Worm (Caenorhabditis elegans) whole organism, L4 larva: ENCODE results near the gene affl-2.

Experiments
- D1046.2 ChIP-seq: fragments of 200-800 bp; sonication (Bioruptor generic); IDR thresholded peaks from 2 replicates; pipeline ENCODE4 v1.3.6; 2022; ENCODE audit warnings: missing genetic modification characterization, missing compliant biosample characterization
- F26F4.8 ChIP-seq: fragments of 200-800 bp; sonication (Bioruptor generic); conservative IDR thresholded peaks from 2 replicates; pipeline ENCODE4 v1.3.6; 2022; ENCODE audit warnings: missing genetic modification characterization, missing compliant biosample characterization
- F49E8.2 ChIP-seq: sonication (generic microtip); optimal IDR thresholded peaks from 2 replicates; lab custom pipeline; 2016; ENCODE audit warnings: missing compliant biosample characterization, mild to moderate bottlenecking, missing genetic modification characterization, borderline replicate concordance
- T20F7.1 ChIP-seq: fragments of 200-800 bp; sonication (Bioruptor generic); optimal IDR thresholded peaks from 2 replicates; lab custom pipeline; 2018; ENCODE audit warnings: mild to moderate bottlenecking, missing genetic modification characterization, missing compliant biosample characterization
- Y48G9A.11 ChIP-seq: fragments of 200-800 bp; sonication (Bioruptor generic); IDR thresholded peaks from 2 replicates; pipeline ENCODE4 v1.3.6; 2022; ENCODE audit warnings: missing genetic modification reagents, missing genetic modification characterization, missing compliant biosample characterization
- ZK337.2 ChIP-seq: fragments of 200-800 bp; sonication (Bioruptor generic); IDR thresholded peaks from 2 replicates; pipeline ENCODE4 v1.3.6; 2022; ENCODE audit warnings: missing genetic modification reagents, missing genetic modification characterization, missing compliant biosample characterization
- ZK546.5 ChIP-seq, 2 experiments: sonication (generic microtip); optimal IDR thresholded peaks; 2 replicates each; lab custom pipeline; 2017; ENCODE audit warnings: missing biosample characterization in 2 of 2, missing genetic modification characterization in 2 of 2
- aha-1 ChIP-seq: fragments of 150-350 bp; peaks from one replicate; lab custom pipeline; 2014; ENCODE audit warnings: missing biosample characterization, missing genetic modification characterization
- arid-1 ChIP-seq: fragments of 200-800 bp; sonication (Bioruptor generic); conservative IDR thresholded peaks from 2 replicates; pipeline ENCODE4 v1.3.6; 2022; ENCODE audit warnings: missing genetic modification reagents, missing genetic modification characterization, missing compliant biosample characterization
- ceh-20 ChIP-seq: fragments of 200-800 bp; sonication (Bioruptor generic); IDR thresholded peaks from 2 replicates; pipeline ENCODE4 v1.3.6; 2022; ENCODE audit warnings: missing genetic modification reagents, missing genetic modification characterization, missing compliant biosample characterization
- ceh-28 ChIP-seq: fragments of 150-350 bp; optimal IDR thresholded peaks from 2 replicates; lab custom pipeline; 2014; ENCODE audit warnings: missing biosample characterization, missing genetic modification reagents, missing genetic modification characterization
- daf-16 ChIP-seq, 3 experiments: sonication (generic microtip); optimal IDR thresholded peaks; 2 replicates each; lab custom pipeline; 2016 to 2017; ENCODE audit warnings: missing genetic modification characterization in 3 of 3, missing genetic modification reagents in 3 of 3, mild to moderate bottlenecking in 2 of 3, missing compliant biosample characterization in 2 of 3, missing biosample characterization in 1 of 3, moderate library complexity in 1 of 3
- daf-8 ChIP-seq: fragments of 200-800 bp; sonication (Bioruptor generic); IDR thresholded peaks from 2 replicates; pipeline ENCODE4 v1.3.6; 2022; ENCODE audit warnings: missing genetic modification characterization, missing compliant biosample characterization
- dmd-9 ChIP-seq: fragments of 200-800 bp; sonication (Bioruptor generic); IDR thresholded peaks from 2 replicates; pipeline ENCODE4 v1.3.6; 2022; ENCODE audit warnings: missing genetic modification reagents, missing genetic modification characterization, missing compliant biosample characterization
- fkh-10 ChIP-seq: fragments of 150-350 bp; optimal IDR thresholded peaks from 2 replicates; lab custom pipeline; 2014; ENCODE audit warnings: missing biosample characterization, missing genetic modification reagents, missing genetic modification characterization
- fos-1 ChIP-seq: fragments of 150-350 bp; optimal IDR thresholded peaks from 2 replicates; lab custom pipeline; 2014; ENCODE audit warnings: missing biosample characterization, missing genetic modification characterization
- gei-8 ChIP-seq: fragments of 200-800 bp; sonication (Bioruptor generic); optimal IDR thresholded peaks from 2 replicates; lab custom pipeline; 2018; ENCODE audit warnings: mild to moderate bottlenecking, missing genetic modification characterization, missing compliant biosample characterization
- hif-1 ChIP-seq, 2 experiments: sonication (generic microtip); optimal IDR thresholded peaks; 2 replicates each; lab custom pipeline; 2016 to 2017; ENCODE audit warnings: missing compliant biosample characterization in 2 of 2, missing genetic modification characterization in 2 of 2, missing genetic modification reagents in 2 of 2, missing genotype in 2 of 2, mild to moderate bottlenecking in 1 of 2
- hmg-1.1 ChIP-seq: fragments of 200-800 bp; sonication (Bioruptor generic); IDR thresholded peaks from 2 replicates; pipeline ENCODE4 v1.3.6; 2022; ENCODE audit warnings: missing genetic modification reagents, missing genetic modification characterization, missing compliant biosample characterization
- lim-7 ChIP-seq: fragments of 200-800 bp; sonication (Bioruptor generic); IDR thresholded peaks from 2 replicates; pipeline ENCODE4 v1.3.6; 2022; ENCODE audit warnings: missing genetic modification characterization, missing compliant biosample characterization
- lin-1 ChIP-seq: fragments of 200-800 bp; sonication (Bioruptor generic); IDR thresholded peaks from 2 replicates; pipeline ENCODE4 v1.3.6; 2022; ENCODE audit warnings: missing genetic modification reagents, missing genetic modification characterization, missing compliant biosample characterization
- lin-38 ChIP-seq: fragments of 200-800 bp; sonication (Bioruptor generic); IDR thresholded peaks from 2 replicates; pipeline ENCODE4 v1.3.6; 2022; ENCODE audit warnings: missing genetic modification reagents, missing genetic modification characterization, missing compliant biosample characterization
- lin-39 ChIP-seq: fragments of 150-350 bp; optimal IDR thresholded peaks from 2 replicates; lab custom pipeline; 2014; ENCODE audit warnings: missing biosample characterization, missing genetic modification reagents, missing genetic modification characterization
- madf-5 ChIP-seq, 2 experiments: fragments of 200-800 bp; sonication (Bioruptor generic); IDR thresholded peaks; 2 replicates each; pipeline ENCODE4 v1.3.6; 2022; ENCODE audit warnings: missing compliant biosample characterization in 2 of 2, missing genetic modification characterization in 2 of 2
- mxl-2 ChIP-seq: fragments of 200-800 bp; sonication (Bioruptor generic); conservative IDR thresholded peaks from 2 replicates; pipeline ENCODE4 v1.3.6; 2022; ENCODE audit warnings: missing genetic modification reagents, missing genetic modification characterization, missing compliant biosample characterization
- nhr-102 ChIP-seq: sonication (generic microtip); optimal IDR thresholded peaks from 2 replicates; lab custom pipeline; 2016; ENCODE audit warnings: mild to moderate bottlenecking, missing genetic modification characterization, moderate library complexity, missing compliant biosample characterization
- nhr-28 ChIP-seq: fragments of 150-350 bp; optimal IDR thresholded peaks from 2 replicates; lab custom pipeline; 2014; ENCODE audit warnings: missing biosample characterization, missing genetic modification characterization
- nhr-42 ChIP-seq: fragments of 200-800 bp; sonication (Bioruptor generic); IDR thresholded peaks from 2 replicates; pipeline ENCODE4 v1.3.6; 2022; ENCODE audit warnings: missing genetic modification characterization, missing compliant biosample characterization
- nhr-76 ChIP-seq: fragments of 150-350 bp; optimal IDR thresholded peaks from 2 replicates; lab custom pipeline; 2014; ENCODE audit warnings: missing biosample characterization, missing genetic modification characterization
- php-3 ChIP-seq: fragments of 200-800 bp; sonication (Bioruptor generic); IDR thresholded peaks from 2 replicates; pipeline ENCODE4 v1.3.6; 2022; ENCODE audit warnings: missing genetic modification reagents, missing genetic modification characterization, missing compliant biosample characterization
- pqm-1 ChIP-seq: sonication (generic microtip); optimal IDR thresholded peaks from 2 replicates; lab custom pipeline; 2017; ENCODE audit warnings: missing biosample characterization, missing genetic modification characterization
- saeg-2 ChIP-seq: fragments of 200-800 bp; sonication (Bioruptor generic); IDR thresholded peaks from 2 replicates; pipeline ENCODE4 v1.3.6; 2022; ENCODE audit warnings: missing genetic modification reagents, missing genetic modification characterization, missing compliant biosample characterization
- spr-1 ChIP-seq: sonication (generic microtip); optimal IDR thresholded peaks from 2 replicates; lab custom pipeline; 2016; ENCODE audit warnings: mild to moderate bottlenecking, missing genetic modification characterization, missing compliant biosample characterization
- tag-97 ChIP-seq: fragments of 200-800 bp; sonication (Bioruptor generic); IDR thresholded peaks from 2 replicates; pipeline ENCODE4 v1.3.6; 2022; ENCODE audit warnings: missing genetic modification characterization, missing compliant biosample characterization
- tra-1 ChIP-seq: fragments of 200-800 bp; sonication (Bioruptor generic); IDR thresholded peaks from 2 replicates; pipeline ENCODE4 v1.3.6; 2022; ENCODE audit warnings: missing genetic modification reagents, missing genetic modification characterization, missing compliant biosample characterization
- unc-130 ChIP-seq: sonication (generic microtip); optimal IDR thresholded peaks from 2 replicates; lab custom pipeline; 2016; ENCODE audit warnings: missing genetic modification reagents, missing genetic modification characterization, missing compliant biosample characterization
- ztf-7 ChIP-seq: fragments of 150-350 bp; optimal IDR thresholded peaks from 2 replicates; lab custom pipeline; 2014; ENCODE audit warnings: missing biosample characterization, missing genetic modification characterization

The affl-2 gene

ce11 chrIII:415331-415775 is 19.3 kb upstream of the affl-2 start:
- TF ChIP-seq nhr-42 (GFP tag; lab: Robert Waterston, UW) (peak; percentile 64), dmd-9 (peak; percentile 73; the same call in 1 of the 2 replicates), php-3 (peak; percentile 75; the same call in 1 of the 2 replicates), Y48G9A.11 (GFP tag; lab: Robert Waterston, UW) (peak; percentile 66; the same call in 1 of the 2 replicates), mxl-2 (GFP tag; lab: Robert Waterston, UW) (peak; percentile 42; the same call in 1 of the 2 replicates), arid-1 (peak; percentile 59; the same call in 1 of the 2 replicates), daf-8 (GFP tag; lab: Robert Waterston, UW) (peak; percentile 63; the same call in 1 of the 2 replicates), ZK337.2 (GFP tag; lab: Robert Waterston, UW) (peak; percentile 64; the same call in 1 of the 2 replicates), saeg-2 (peak; percentile 75; the same call in 1 of the 2 replicates), F26F4.8 (peak; percentile 51; the same call in 1 of the 2 replicates), ceh-20 (0 out of 2 replicates have a peak, but pooled peaks have one; percentile 34), madf-5 (GFP tag; IDR thresholded peaks at IDR 0.05; lab: Robert Waterston, UW) (peak; percentile 43 to 72; a peak in 2 of 4 replicates), D1046.2 (GFP tag; lab: Robert Waterston, UW) (0 out of 2 replicates have a peak, but pooled peaks have one; percentile 38), hmg-1.1 (GFP tag; lab: Robert Waterston, UW) (peak; percentile 48; the same call in 1 of the 2 replicates), tra-1 (GFP tag; lab: Robert Waterston, UW) (peak; percentile 13; the same call in 1 of the 2 replicates), tag-97 (0 out of 2 replicates have a peak, but pooled peaks have one; percentile 86)

- no peak for TF ChIP-seq nhr-76
- TF ChIP-seq, all 104 proteins: peak for 0
Measured at ce11 chrIII:418649-419048, 16.0 kb upstream of the affl-2 start, which contains the start of gene stim-1. TSS of gene stim-1 (minus strand) at chrIII:418749.

- no peak for TF ChIP-seq fkh-10 (GFP tag; lab: Kevin White, UChicago)
- TF ChIP-seq nhr-102 (tag; lab: Kevin White, UChicago), result no peak
- TF ChIP-seq ceh-28 (tag; lab: Kevin White, UChicago), result no peak
- no peak for TF ChIP-seq lin-39 (tag; lab: Kevin White, UChicago)
- no peak for TF ChIP-seq lin-38 (GFP tag; lab: Robert Waterston, UW)
- no peak for TF ChIP-seq ZK546.5 (tag; optimal IDR thresholded peaks at IDR 0.05; lab: Kevin White, UChicago)
- no peak for TF ChIP-seq T20F7.1 (GFP tag; lab: Kevin White, UChicago)
- TF ChIP-seq unc-130, result no peak
- TF ChIP-seq fos-1 (tag; lab: Kevin White, UChicago), result no peak
- TF ChIP-seq spr-1 (tag; lab: Kevin White, UChicago), result no peak
- TF ChIP-seq daf-16 (GFP tag; optimal IDR thresholded peaks at IDR 0.05; lab: Kevin White, UChicago), result no peak
- TF ChIP-seq daf-16 (tag; optimal IDR thresholded peaks at IDR 0.05; lab: Kevin White, UChicago), result peak; percentile 47
- no peak for TF ChIP-seq gei-8 (GFP tag; lab: Kevin White, UChicago)
- TF ChIP-seq pqm-1, result peak; percentile 27
- no peak for TF ChIP-seq lin-1
- no peak for TF ChIP-seq hif-1 (tag; optimal IDR thresholded peaks at IDR 0.05; lab: Kevin White, UChicago)
- peak; percentile 44 for TF ChIP-seq aha-1
- no peak for TF ChIP-seq F49E8.2 (tag; lab: Kevin White, UChicago)
- TF ChIP-seq lim-7 (GFP tag; lab: Robert Waterston, UW), result no peak
- TF ChIP-seq ztf-7, result no peak
- TF ChIP-seq nhr-28 (tag; lab: Kevin White, UChicago), result peak; percentile 53
- TF ChIP-seq arid-1, result no peak
Measured at ce11 chrIII:422553-422952, 12.1 kb upstream of the affl-2 start.
